Worm (Caenorhabditis elegans): ENCODE results near the gene F42E8.1.

The F42E8.1 gene

ce11 chrV:13041666-13042065 lies 20.3 kb upstream of the F42E8.1 start, which contains the start of gene scyl-1 (continued):
- TF ChIP-seq dpl-1 (GFP tag; optimal IDR thresholded peaks at IDR 0.05) (peak; percentile 74), unc-62 (GFP tag; optimal IDR thresholded peaks at IDR 0.05 in 1 of 2) (peak in 1 of 2 experiments; percentile 82), unc-62 (tag; optimal IDR thresholded peaks at IDR 0.05) (no peak), php-3 (GFP tag; IDR thresholded peaks at IDR 0.05) (no peak), rbr-2 (tag; optimal IDR thresholded peaks at IDR 0.05) (peak; percentile 68), fos-1 (tag; optimal IDR thresholded peaks at IDR 0.05) (no peak), egl-43 (GFP tag; IDR thresholded peaks at IDR 0.05) (no peak), ceh-82 (tag; optimal IDR thresholded peaks at IDR 0.05) (no peak), tag-97 (GFP tag; IDR thresholded peaks at IDR 0.05) (no peak), ZK546.5 (tag; optimal IDR thresholded peaks at IDR 0.05) (no peak), ceh-62 (tag; optimal IDR thresholded peaks at IDR 0.05) (no peak), Y48G9A.11 (GFP tag; IDR thresholded peaks at IDR 0.05) (no peak), dve-1 (tag; optimal IDR thresholded peaks at IDR 0.05; ENCODE audit: insufficient read depth) (peak; percentile 84), duxl-1 (tag; optimal IDR thresholded peaks at IDR 0.05; ENCODE audit: poor library complexity) (peak; percentile 30), spr-3 (GFP tag; optimal IDR thresholded peaks at IDR 0.05) (no peak), dmd-9 (GFP tag; IDR thresholded peaks at IDR 0.05) (no peak), gei-8 (GFP tag; optimal IDR thresholded peaks at IDR 0.05) (no peak), T20F7.1 (GFP tag; optimal IDR thresholded peaks at IDR 0.05) (peak; percentile 70), tra-1 (GFP tag; IDR thresholded peaks at IDR 0.05) (no peak), ceh-28 (tag; optimal IDR thresholded peaks at IDR 0.05) (no peak), sdz-12 (GFP tag; optimal IDR thresholded peaks at IDR 0.05) (no peak), nhr-42 (GFP tag; IDR thresholded peaks at IDR 0.05) (peak; percentile 66), nhr-111 (GFP tag; optimal IDR thresholded peaks at IDR 0.05) (no peak), lin-1 (GFP tag; IDR thresholded peaks at IDR 0.05) (no peak), snpc-1.2 (GFP tag; IDR thresholded peaks at IDR 0.05) (no peak), arid-1 (GFP tag; conservative IDR thresholded peaks at IDR 0.05) (0 out of 2 replicates have a peak, but pooled peaks have one; percentile 25), daf-16 (GFP tag; optimal IDR thresholded peaks at IDR 0.05) (no peak), daf-16 (tag; optimal IDR thresholded peaks at IDR 0.05) (no peak), mdt-29 (GFP tag; IDR thresholded peaks at IDR 0.05) (no peak), F37D6.2 (tag; optimal IDR thresholded peaks at IDR 0.05) (no peak), F26F4.8 (GFP tag; conservative IDR thresholded peaks at IDR 0.05) (no peak), Y105C5A.15 (GFP tag; IDR thresholded peaks at IDR 0.05) (no peak), lin-39 (tag; optimal IDR thresholded peaks at IDR 0.05) (no peak), mxl-2 (GFP tag; conservative IDR thresholded peaks at IDR 0.05) (no peak), nhr-6 (tag; optimal IDR thresholded peaks at IDR 0.05) (peak; percentile 96), F49E8.2 (tag; optimal IDR thresholded peaks at IDR 0.05; ENCODE audit: borderline replicate concordance) (no peak), nhr-11 (tag; optimal IDR thresholded peaks at IDR 0.05) (peak; percentile 56), nhr-10 (tag; optimal IDR thresholded peaks at IDR 0.05) (no peak), skn-1 (tag; optimal IDR thresholded peaks at IDR 0.05) (no peak), hlh-30 (tag; optimal IDR thresholded peaks at IDR 0.05; ENCODE audit: insufficient read depth) (no peak), mes-2 (tag; optimal IDR thresholded peaks at IDR 0.05; ENCODE audit: poor library complexity, severe bottlenecking) (peak; percentile 89), ceh-32 (tag; optimal IDR thresholded peaks at IDR 0.05; ENCODE audit: poor library complexity) (no peak), nhr-48 (tag; optimal IDR thresholded peaks at IDR 0.05) (peak; percentile 36), hmg-1.1 (GFP tag; IDR thresholded peaks at IDR 0.05) (peak; percentile 52), set-16 (GFP tag; IDR thresholded peaks at IDR 0.05) (no peak), ceh-20 (GFP tag; IDR thresholded peaks at IDR 0.05) (0 out of 2 replicates have a peak, but pooled peaks have one; percentile 41), Y5F2A.4 (GFP tag; optimal IDR thresholded peaks at IDR 0.05) (no peak), lin-13 (GFP tag; optimal IDR thresholded peaks at IDR 0.05) (peak; percentile 74), zfp-2 (tag; optimal IDR thresholded peaks at IDR 0.05) (no peak), unc-39 (tag; optimal IDR thresholded peaks at IDR 0.05) (no peak), hlh-11 (tag; optimal IDR thresholded peaks at IDR 0.05) (peak; percentile 78), cey-2 (tag; optimal IDR thresholded peaks at IDR 0.05; ENCODE audit: borderline replicate concordance, insufficient read depth) (no peak)

All from whole organism, L4 larva.